Fruit fly (Drosophila melanogaster): ENCODE results near the gene rtp.
A peak's percentile ranks its signal among the peaks of the same experiment; 100 is the strongest.

rtp gene

DNA sequence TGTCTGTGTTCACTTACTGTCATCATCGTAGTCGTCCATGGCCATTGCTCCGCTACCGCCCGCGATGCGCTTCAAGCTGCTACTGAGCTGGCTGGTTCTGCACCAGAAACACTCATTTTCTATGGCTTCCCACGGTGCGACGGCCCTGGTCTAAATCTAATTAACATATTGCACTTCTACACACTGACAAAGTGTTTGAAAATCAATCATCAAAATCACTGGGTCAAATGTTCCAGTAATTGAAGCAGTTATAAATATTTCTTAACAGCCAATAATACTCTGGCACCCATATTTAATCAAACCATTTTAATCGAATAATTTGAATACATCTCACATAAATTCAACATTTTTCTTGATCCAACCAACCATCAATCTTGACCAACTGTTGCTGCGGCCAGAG is at the start of gene rtp:
rtp (minus strand) TSS at position 101 of the 400 bp plus-strand sequence.
- TF ChIP-seq Myc (optimal IDR thresholded peaks at IDR 0.05): no peak
- no peak for TF ChIP-seq psq (optimal IDR thresholded peaks at IDR 0.05)
- no peak for TF ChIP-seq h (optimal IDR thresholded peaks at IDR 0.05)
- TF ChIP-seq ttk (optimal IDR thresholded peaks at IDR 0.05): no peak
- TF ChIP-seq Sin3A (optimal IDR thresholded peaks at IDR 0.05): no peak
- TF ChIP-seq insv (optimal IDR thresholded peaks at IDR 0.05): no peak

- TF ChIP-seq ttk (optimal IDR thresholded peaks at IDR 0.05) (no peak), Sin3A (optimal IDR thresholded peaks at IDR 0.05) (no peak), Myc (optimal IDR thresholded peaks at IDR 0.05) (no peak), psq (optimal IDR thresholded peaks at IDR 0.05) (no peak), insv (optimal IDR thresholded peaks at IDR 0.05) (no peak), h (optimal IDR thresholded peaks at IDR 0.05) (no peak)
These were observed 48.8 kb upstream of the rtp start for dm6 chr3R:5285937-5286336.

- TF ChIP-seq insv (optimal IDR thresholded peaks at IDR 0.05) (no peak), psq (optimal IDR thresholded peaks at IDR 0.05) (peak; percentile 66)
These were observed 46.3 kb upstream of the rtp start for dm6 chr3R:5283360-5283963.

DNA sequence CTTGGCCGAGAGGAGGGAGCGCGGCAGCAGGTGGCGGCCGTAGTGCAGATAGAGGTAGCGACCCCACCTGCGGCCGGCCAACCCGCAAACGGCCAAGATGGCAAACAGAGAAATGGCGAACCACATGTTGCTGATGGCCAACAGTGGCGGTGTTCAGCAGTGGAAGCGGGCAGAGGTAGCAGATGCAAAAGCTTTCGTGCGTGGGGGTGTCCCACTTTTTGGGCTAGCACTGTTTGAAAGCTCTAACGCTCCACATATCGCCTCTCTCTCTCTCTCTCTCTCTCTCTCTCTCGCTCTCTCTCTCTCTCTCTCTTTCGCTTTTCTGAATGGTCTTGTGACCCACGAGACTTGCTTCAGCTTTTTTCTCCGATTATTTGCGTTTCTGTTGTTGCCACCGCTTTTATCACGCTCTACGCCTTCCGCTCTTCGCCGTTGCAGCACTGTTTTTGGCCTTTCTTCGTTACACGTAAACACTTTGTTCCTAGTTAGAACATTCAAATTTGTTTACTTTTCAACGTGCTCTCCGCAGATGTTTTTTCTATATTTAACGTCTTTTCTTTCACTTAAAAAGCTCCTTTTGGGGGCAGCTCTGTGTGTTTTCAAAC is 45.7 kb upstream of the rtp start:
- TF ChIP-seq insv (optimal IDR thresholded peaks at IDR 0.05) (peak; percentile 94), Sin3A (optimal IDR thresholded peaks at IDR 0.05) (no peak), ttk (optimal IDR thresholded peaks at IDR 0.05) (no peak), Myc (optimal IDR thresholded peaks at IDR 0.05) (no peak), h (optimal IDR thresholded peaks at IDR 0.05) (peak; percentile 87), psq (optimal IDR thresholded peaks at IDR 0.05) (no peak)

DNA sequence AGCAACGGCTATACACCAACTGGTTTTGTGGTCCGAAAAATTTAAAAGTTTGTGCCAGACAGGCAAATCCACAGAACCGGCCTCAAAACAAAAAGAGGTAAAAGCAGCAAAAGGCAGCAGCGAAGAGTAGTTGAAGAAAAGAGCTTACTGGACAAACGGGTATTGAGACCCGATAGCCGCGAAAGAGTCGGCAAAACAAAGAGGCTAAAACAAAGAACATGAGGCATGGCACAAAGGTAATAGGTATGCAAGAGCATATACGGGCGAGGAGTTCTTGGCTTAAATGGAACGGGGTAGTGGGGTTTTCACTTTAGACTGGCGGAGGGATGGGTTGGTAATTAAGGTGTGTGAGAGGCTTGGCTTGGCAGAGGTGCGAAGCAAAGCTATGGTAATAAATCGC is 44.0 kb upstream of the rtp start:
- TF ChIP-seq h (optimal IDR thresholded peaks at IDR 0.05) (no peak), Myc (optimal IDR thresholded peaks at IDR 0.05) (no peak), Sin3A (optimal IDR thresholded peaks at IDR 0.05) (no peak), insv (optimal IDR thresholded peaks at IDR 0.05) (no peak), psq (optimal IDR thresholded peaks at IDR 0.05) (no peak), ttk (optimal IDR thresholded peaks at IDR 0.05) (no peak)

DNA sequence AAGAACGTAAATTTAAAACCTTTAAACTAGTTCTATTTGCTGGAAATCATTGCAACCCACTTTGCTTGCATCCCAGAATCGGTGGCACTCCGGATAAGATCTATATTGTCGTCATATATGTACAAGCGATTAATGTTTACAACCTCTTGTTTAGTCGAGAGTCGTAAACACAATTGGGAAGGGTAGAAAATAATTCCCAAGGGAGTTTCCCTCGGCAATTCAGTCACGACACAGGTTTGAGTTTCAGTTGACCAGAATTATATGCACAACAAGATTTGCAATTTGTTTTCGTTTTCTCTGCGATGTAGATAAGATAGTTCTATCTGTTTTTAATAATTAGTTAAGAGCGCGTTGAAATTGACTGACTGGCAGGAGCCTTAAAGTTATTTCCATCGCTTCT is 43.3 kb upstream of the rtp start:
- TF ChIP-seq Myc (optimal IDR thresholded peaks at IDR 0.05): no peak
- no peak for TF ChIP-seq psq (optimal IDR thresholded peaks at IDR 0.05)
- TF ChIP-seq ttk (optimal IDR thresholded peaks at IDR 0.05): no peak
- no peak for TF ChIP-seq insv (optimal IDR thresholded peaks at IDR 0.05)
- TF ChIP-seq h (optimal IDR thresholded peaks at IDR 0.05): no peak
- TF ChIP-seq Sin3A (optimal IDR thresholded peaks at IDR 0.05): no peak

DNA sequence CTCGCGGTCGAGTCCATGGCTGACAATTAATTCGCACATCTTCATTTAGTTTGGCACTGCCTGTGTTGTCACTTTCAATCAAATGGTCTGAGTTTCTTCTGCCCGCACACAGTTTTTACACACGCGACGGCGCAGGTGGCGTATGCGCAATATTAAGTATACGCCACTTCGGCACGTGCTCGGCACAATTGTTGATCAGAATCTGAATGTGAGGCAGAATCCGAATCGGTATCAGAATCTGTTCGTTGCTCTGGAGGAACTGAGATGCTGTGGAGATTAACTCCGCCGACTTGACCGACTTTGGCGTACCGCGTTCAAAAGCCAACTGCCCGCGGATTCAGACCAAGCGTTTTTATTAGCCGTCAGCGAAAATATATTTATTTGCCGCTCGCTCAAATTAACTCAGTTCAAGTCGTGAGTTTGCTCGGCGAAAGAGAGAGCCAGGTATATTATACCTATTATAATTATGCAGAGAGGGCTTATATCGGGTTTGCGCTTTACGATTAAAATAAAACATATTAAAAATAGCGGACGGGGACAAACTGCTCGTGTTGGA is 42.6 kb upstream of the rtp start:
- TF ChIP-seq psq (optimal IDR thresholded peaks at IDR 0.05) (no peak), ttk (optimal IDR thresholded peaks at IDR 0.05) (no peak), insv (optimal IDR thresholded peaks at IDR 0.05) (no peak), h (optimal IDR thresholded peaks at IDR 0.05) (no peak), Myc (optimal IDR thresholded peaks at IDR 0.05) (no peak), Sin3A (optimal IDR thresholded peaks at IDR 0.05) (no peak)

dm6 chr3R:5278627-5279026 is 41.5 kb upstream of the rtp start:
- TF ChIP-seq Myc (optimal IDR thresholded peaks at IDR 0.05): no peak
- no peak for TF ChIP-seq h (optimal IDR thresholded peaks at IDR 0.05)
- TF ChIP-seq Sin3A (optimal IDR thresholded peaks at IDR 0.05): no peak
- no peak for TF ChIP-seq insv (optimal IDR thresholded peaks at IDR 0.05)
- TF ChIP-seq psq (optimal IDR thresholded peaks at IDR 0.05): no peak
- no peak for TF ChIP-seq ttk (optimal IDR thresholded peaks at IDR 0.05)

DNA sequence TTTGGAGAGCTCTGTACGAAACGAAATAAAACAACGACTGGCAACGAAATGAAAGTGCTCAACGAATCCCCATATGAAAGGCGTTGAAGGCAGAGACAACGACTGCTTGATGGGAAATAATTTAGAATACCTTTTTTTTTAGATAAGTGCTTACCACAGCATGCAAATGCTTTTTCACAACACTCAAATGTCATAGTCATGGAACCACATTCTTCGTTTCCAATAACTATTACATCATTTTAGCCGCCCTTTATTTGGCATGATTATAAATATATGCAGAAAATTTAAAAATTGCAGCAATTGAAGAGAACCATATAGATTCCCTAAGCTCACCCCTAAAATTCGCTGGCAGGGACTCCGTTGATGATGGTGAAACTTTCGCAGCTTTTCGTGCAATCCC is 40.6 kb upstream of the rtp start, which contains the start of gene CG31538:
CG31538 (minus strand) TSS at position 101 of the 400 bp plus-strand sequence.
- TF ChIP-seq ttk (optimal IDR thresholded peaks at IDR 0.05) (no peak), psq (optimal IDR thresholded peaks at IDR 0.05) (no peak), Myc (optimal IDR thresholded peaks at IDR 0.05) (no peak), h (optimal IDR thresholded peaks at IDR 0.05) (no peak), insv (optimal IDR thresholded peaks at IDR 0.05) (no peak), Sin3A (optimal IDR thresholded peaks at IDR 0.05) (no peak)

DNA sequence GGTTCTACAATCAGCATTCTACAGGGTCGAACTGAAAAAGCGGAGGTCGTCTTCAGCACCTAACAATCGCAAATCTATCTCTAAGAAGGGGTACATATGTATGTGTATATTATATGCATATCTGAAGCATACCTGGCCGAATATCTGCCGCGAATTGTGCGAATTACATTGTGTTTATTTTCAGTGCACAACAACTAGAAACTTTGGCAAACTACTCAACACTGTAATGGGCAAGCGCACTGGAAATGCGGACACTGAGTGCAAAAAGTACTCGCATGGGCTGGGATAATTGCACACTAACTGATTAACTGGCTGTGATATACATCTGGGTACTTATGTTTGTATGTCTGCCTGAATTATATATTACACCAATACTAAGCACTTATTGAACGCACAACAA is 33.7 kb upstream of the rtp start:
- TF ChIP-seq insv (optimal IDR thresholded peaks at IDR 0.05): no peak
- no peak for TF ChIP-seq psq (optimal IDR thresholded peaks at IDR 0.05)
- no peak for TF ChIP-seq Myc (optimal IDR thresholded peaks at IDR 0.05)
- TF ChIP-seq Sin3A (optimal IDR thresholded peaks at IDR 0.05): no peak
- TF ChIP-seq h (optimal IDR thresholded peaks at IDR 0.05): no peak
- TF ChIP-seq ttk (optimal IDR thresholded peaks at IDR 0.05): no peak

- TF ChIP-seq psq (optimal IDR thresholded peaks at IDR 0.05) (no peak), Sin3A (optimal IDR thresholded peaks at IDR 0.05) (no peak), ttk (optimal IDR thresholded peaks at IDR 0.05) (no peak), Myc (optimal IDR thresholded peaks at IDR 0.05) (no peak), h (optimal IDR thresholded peaks at IDR 0.05) (no peak), insv (optimal IDR thresholded peaks at IDR 0.05) (no peak)
These were observed 31.4 kb upstream of the rtp start for dm6 chr3R:5268495-5268894.

DNA sequence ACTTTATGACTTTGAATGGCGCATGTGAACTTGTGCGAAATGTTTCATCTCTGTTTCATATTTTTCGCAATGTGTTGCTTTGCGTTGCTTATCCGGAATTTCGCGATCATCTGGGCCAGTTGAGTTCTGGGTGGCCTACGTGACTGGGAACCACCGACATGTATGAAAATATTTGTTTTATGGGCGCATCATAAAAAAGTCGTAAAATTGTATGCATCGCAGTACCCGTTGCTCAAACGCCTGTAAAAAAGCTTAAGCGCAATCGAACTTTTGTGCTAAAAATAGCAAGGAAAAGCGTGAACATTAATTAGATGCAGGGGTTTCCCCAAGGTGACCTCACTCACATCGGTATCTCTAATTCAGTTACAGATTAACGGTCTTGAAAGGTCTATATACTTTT is 29.2 kb upstream of the rtp start:
- TF ChIP-seq Sin3A (optimal IDR thresholded peaks at IDR 0.05): no peak
- no peak for TF ChIP-seq ttk (optimal IDR thresholded peaks at IDR 0.05)
- TF ChIP-seq psq (optimal IDR thresholded peaks at IDR 0.05): no peak
- TF ChIP-seq Myc (optimal IDR thresholded peaks at IDR 0.05): no peak
- no peak for TF ChIP-seq h (optimal IDR thresholded peaks at IDR 0.05)
- no peak for TF ChIP-seq insv (optimal IDR thresholded peaks at IDR 0.05)
